Fruit fly (Drosophila melanogaster) S2 (cell line): ENCODE results near the gene CG9775.

Experiments used
- CG8478 ChIP-seq: fragments of >200 bp; optimal IDR thresholded peaks from 2 replicates; lab custom pipeline; 2018
- CTCF ChIP-seq, 2 experiments: fragments of >200 bp; optimal IDR thresholded peaks; 2 replicates each; lab custom pipeline; 2018

- TF ChIP-seq CG8478 (no peak), CTCF (optimal IDR thresholded peaks at IDR 0.05; lab: Kevin White, UChicago) (no peak)
Observed at dm6 chr3R:4687207-4687606, 45.6 kb upstream of the CG9775 start.
